Worm (Caenorhabditis elegans) whole organism, midembryonic: ENCODE results near the gene W08A12.3.

Source experiments
- cog-1 ChIP-seq: sonication (generic microtip); optimal IDR thresholded peaks from 2 replicates; lab custom pipeline; 2016; ENCODE audit warnings: missing genetic modification characterization, missing compliant biosample characterization
- flt-1 ChIP-seq: fragments of 200-800 bp; sonication (Bioruptor generic); IDR thresholded peaks from 2 replicates; pipeline ENCODE4 v1.3.6; 2022; ENCODE audit warnings: missing genetic modification characterization, missing compliant biosample characterization
- klf-2 ChIP-seq: fragments of 200-800 bp; sonication (Bioruptor generic); conservative IDR thresholded peaks from 2 replicates; pipeline ENCODE4 v1.3.6; 2022; ENCODE audit warnings: missing genetic modification reagents, missing genetic modification characterization, missing compliant biosample characterization
- med-1 ChIP-seq: sonication (generic microtip); optimal IDR thresholded peaks from 2 replicates; lab custom pipeline; 2017; ENCODE audit warnings: missing genetic modification characterization, mild to moderate bottlenecking, missing compliant biosample characterization, antibody characterized with exemption, missing genetic modification reagents; ENCODE audit not compliant: insufficient read depth
- ref-1 ChIP-seq: fragments of 200-800 bp; sonication (Bioruptor generic); conservative IDR thresholded peaks from 2 replicates; pipeline ENCODE4 v1.3.6; 2022; ENCODE audit warnings: missing genetic modification reagents, missing genetic modification characterization, missing compliant biosample characterization
- tab-1 ChIP-seq: fragments of 200-800 bp; sonication (Bioruptor generic); IDR thresholded peaks from 2 replicates; pipeline ENCODE4 v1.3.6; 2022; ENCODE audit warnings: missing genetic modification characterization, missing compliant biosample characterization
- ztf-23 ChIP-seq: fragments of 200-800 bp; sonication (Bioruptor generic); IDR thresholded peaks from 2 replicates; pipeline ENCODE4 v1.3.6; 2022; ENCODE audit warnings: missing genetic modification reagents, missing genetic modification characterization, missing compliant biosample characterization
- ztf-29 ChIP-seq: fragments of 200-800 bp; sonication (Bioruptor generic); IDR thresholded peaks from 2 replicates; pipeline ENCODE4 v1.3.6; 2022; ENCODE audit warnings: missing genetic modification reagents, missing genetic modification characterization, missing compliant biosample characterization

DNA sequence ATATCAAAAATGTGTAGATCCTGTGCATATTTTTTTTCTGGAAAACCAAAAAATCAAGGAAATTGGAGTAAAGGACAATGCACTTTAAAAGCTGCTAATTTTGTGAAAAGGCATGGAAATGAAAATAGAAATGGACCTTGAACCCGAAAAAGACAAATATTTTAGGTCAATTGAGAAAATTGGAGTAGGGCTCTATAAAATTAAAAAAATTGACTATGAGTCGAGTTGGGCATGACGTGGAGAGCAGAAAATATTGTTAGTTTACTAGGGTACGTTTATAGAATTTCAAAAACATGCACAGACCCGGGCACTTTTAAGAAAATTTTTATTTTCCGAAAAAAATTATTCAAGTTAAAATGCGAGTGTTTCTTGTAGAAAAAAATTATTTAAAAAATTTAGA lies 23.2 kb upstream of the W08A12.3 start, which contains the start of gene acr-23:
- TF ChIP-seq med-1 (GFP tag; lab: Kevin White, UChicago) = no peak
- no peak for TF ChIP-seq cog-1
- no peak for TF ChIP-seq klf-2 (GFP tag; lab: Robert Waterston, UW)
- no peak for TF ChIP-seq ztf-29 (GFP tag; lab: Robert Waterston, UW)
- no peak for TF ChIP-seq tab-1 (GFP tag; lab: Robert Waterston, UW)
- no peak for TF ChIP-seq ztf-23 (GFP tag; lab: Robert Waterston, UW)
- TF ChIP-seq ref-1 (GFP tag; lab: Robert Waterston, UW) = no peak
- TF ChIP-seq flt-1 (GFP tag; lab: Robert Waterston, UW) = no peak
